Fruit fly (Drosophila melanogaster) whole organism, prepupa: ENCODE results near the gene IFT54.

Experiments used
- CG10669 ChIP-seq: fragments of 200-800 bp; sonication (Bioruptor generic); optimal IDR thresholded peaks from 3 replicates; lab custom pipeline; 2018; ENCODE audit warnings: missing biosample characterization, mild to moderate bottlenecking, missing genetic modification characterization, moderate library complexity
- CG16779 ChIP-seq: fragments of 200-800 bp; sonication (Bioruptor generic); optimal IDR thresholded peaks from 3 replicates; lab custom pipeline; 2017; ENCODE audit warnings: missing biosample characterization, mild to moderate bottlenecking, missing genetic modification characterization
- CG8319 ChIP-seq: fragments of 200-800 bp; sonication (Bioruptor generic); optimal IDR thresholded peaks from 3 replicates; lab custom pipeline; 2016; ENCODE audit warnings: missing biosample characterization, missing genetic modification characterization

dm6 chr3R:14298078-14298896, 3.9 kb upstream of the IFT54 start:
- TF ChIP-seq CG16779 (no peak), CG10669 (GFP tag; lab: Kevin White, UChicago) (no peak), CG8319 (GFP tag; lab: Kevin White, UChicago) (no peak)
